Worm (Caenorhabditis elegans) whole organism, L3 larva: ENCODE measurements around the gene T04F3.1.

Experiments used
- R02D3.7 ChIP-seq: fragments of 150-350 bp; optimal IDR thresholded peaks from 2 replicates; lab custom pipeline; 2014; ENCODE audit warnings: missing biosample characterization, missing genetic modification characterization
- ZK546.5 ChIP-seq: sonication (generic microtip); optimal IDR thresholded peaks from 2 replicates; lab custom pipeline; 2017; ENCODE audit warnings: missing biosample characterization, missing genetic modification characterization
- aly-2 ChIP-seq: fragments of 150-350 bp; optimal IDR thresholded peaks from 2 replicates; lab custom pipeline; 2014; ENCODE audit warnings: missing biosample characterization, missing genetic modification characterization
- ama-1 ChIP-seq: fragments of 150-350 bp; optimal IDR thresholded peaks from 2 replicates; lab custom pipeline; 2018
- ceh-16 ChIP-seq: sonication (generic microtip); optimal IDR thresholded peaks from 2 replicates; lab custom pipeline; 2017; ENCODE audit warnings: missing biosample characterization, missing genetic modification characterization
- ceh-28 ChIP-seq: fragments of 150-350 bp; optimal IDR thresholded peaks from 2 replicates; lab custom pipeline; 2014; ENCODE audit warnings: missing biosample characterization, missing genetic modification reagents, missing genetic modification characterization
- ceh-9 ChIP-seq: sonication (generic microtip); optimal IDR thresholded peaks from 2 replicates; lab custom pipeline; 2018; ENCODE audit warnings: missing biosample characterization, missing genetic modification characterization
- egl-27 ChIP-seq: sonication (generic microtip); optimal IDR thresholded peaks from 4 replicates; lab custom pipeline; 2017; ENCODE audit warnings: missing biosample characterization, missing genetic modification reagents, missing genetic modification characterization
- egl-5 ChIP-seq: fragments of 150-350 bp; optimal IDR thresholded peaks from 2 replicates; lab custom pipeline; 2017; ENCODE audit warnings: missing biosample characterization, missing genetic modification reagents, missing genetic modification characterization, inconsistent platforms
- elt-1 ChIP-seq: fragments of 150-350 bp; optimal IDR thresholded peaks from 2 replicates; lab custom pipeline; 2014; ENCODE audit warnings: missing biosample characterization, missing genetic modification characterization
- elt-2 ChIP-seq: sonication (generic microtip); optimal IDR thresholded peaks from 2 replicates; lab custom pipeline; 2016; ENCODE audit warnings: missing genetic modification reagents, mild to moderate bottlenecking, missing genetic modification characterization, missing compliant biosample characterization
- elt-3 ChIP-seq, 3 experiments: fragments of 150-350 bp in 1 of 3; sonication (generic microtip) in 2 of 3; optimal IDR thresholded peaks; 2 replicates in 2 of 3; 4 replicates in 1 of 3; lab custom pipeline; 2014 to 2017; ENCODE audit warnings: missing biosample characterization in 3 of 3, missing genetic modification characterization in 3 of 3
- eor-1 ChIP-seq, 2 experiments: fragments of 150-350 bp; optimal IDR thresholded peaks; 2 replicates each; lab custom pipeline; 2014 to 2018; ENCODE audit warnings: missing biosample characterization in 2 of 2, missing genetic modification characterization in 2 of 2
- fkh-10 ChIP-seq: sonication (generic microtip); optimal IDR thresholded peaks from 2 replicates; lab custom pipeline; 2017; ENCODE audit warnings: missing biosample characterization, missing genetic modification reagents, missing genetic modification characterization
- fos-1 ChIP-seq: fragments of 150-350 bp; optimal IDR thresholded peaks from 2 replicates; lab custom pipeline; 2014; ENCODE audit warnings: missing biosample characterization, missing genetic modification characterization
- lin-39 ChIP-seq: fragments of 150-350 bp; optimal IDR thresholded peaks from 2 replicates; lab custom pipeline; 2018; ENCODE audit warnings: missing biosample characterization, missing genetic modification reagents, missing genetic modification characterization
- lsy-12 ChIP-seq: sonication (generic microtip); optimal IDR thresholded peaks from 2 replicates; lab custom pipeline; 2016; ENCODE audit warnings: mild to moderate bottlenecking, missing genetic modification characterization, missing compliant biosample characterization
- mdl-1 ChIP-seq: fragments of 150-350 bp; optimal IDR thresholded peaks from 2 replicates; lab custom pipeline; 2014; ENCODE audit warnings: missing biosample characterization, missing genetic modification characterization
- mml-1 ChIP-seq: fragments of 150-350 bp; sonication (generic microtip); optimal IDR thresholded peaks from 3 replicates; lab custom pipeline; 2014; ENCODE audit warnings: missing biosample characterization, missing genetic modification characterization
- nfya-1 ChIP-seq: sonication (generic microtip); optimal IDR thresholded peaks from 2 replicates; lab custom pipeline; 2017; ENCODE audit warnings: missing genetic modification characterization, mild to moderate bottlenecking, missing compliant biosample characterization, antibody characterized with exemption, moderate library complexity; ENCODE audit not compliant: insufficient read depth
- nhr-11 ChIP-seq: fragments of 150-350 bp; optimal IDR thresholded peaks from 2 replicates; lab custom pipeline; 2014; ENCODE audit warnings: missing biosample characterization, missing genetic modification characterization
- nhr-23 ChIP-seq: fragments of 150-350 bp; optimal IDR thresholded peaks from 2 replicates; lab custom pipeline; 2014; ENCODE audit warnings: missing biosample characterization, missing genetic modification reagents, missing genetic modification characterization
- nhr-237 ChIP-seq: fragments of 150-350 bp; optimal IDR thresholded peaks from 2 replicates; lab custom pipeline; 2014; ENCODE audit warnings: missing biosample characterization, missing genetic modification characterization
- nhr-25 ChIP-seq: sonication (generic microtip); optimal IDR thresholded peaks from 2 replicates; lab custom pipeline; 2017; ENCODE audit warnings: missing biosample characterization, missing genetic modification characterization
- nhr-28 ChIP-seq: fragments of 150-350 bp; optimal IDR thresholded peaks from 2 replicates; lab custom pipeline; 2014; ENCODE audit warnings: missing biosample characterization, missing genetic modification characterization
- nhr-43 ChIP-seq: sonication (generic microtip); optimal IDR thresholded peaks from 2 replicates; lab custom pipeline; 2016; ENCODE audit warnings: mild to moderate bottlenecking, missing genetic modification characterization, missing compliant biosample characterization; ENCODE audit not compliant: poor library complexity, severe bottlenecking
- nhr-76 ChIP-seq: fragments of 150-350 bp; sonication (generic microtip); optimal IDR thresholded peaks from 5 replicates; lab custom pipeline; 2014; ENCODE audit warnings: missing biosample characterization, missing genetic modification characterization
- nhr-77 ChIP-seq: fragments of 150-350 bp; optimal IDR thresholded peaks from 2 replicates; lab custom pipeline; 2014; ENCODE audit warnings: missing biosample characterization, missing genetic modification characterization
- pha-4 ChIP-seq: fragments of 150-350 bp; optimal IDR thresholded peaks from 2 replicates; lab custom pipeline; 2014; ENCODE audit warnings: missing biosample characterization, missing genetic modification reagents, missing genetic modification characterization
- pqm-1 ChIP-seq: fragments of 150-350 bp; optimal IDR thresholded peaks from 2 replicates; lab custom pipeline; 2017; ENCODE audit warnings: missing biosample characterization, missing genetic modification characterization, inconsistent platforms
- skn-1 ChIP-seq: fragments of 150-350 bp; optimal IDR thresholded peaks from 2 replicates; lab custom pipeline; 2014; ENCODE audit warnings: missing biosample characterization, missing genetic modification characterization
- snpc-4 ChIP-seq: fragments of 150-350 bp; optimal IDR thresholded peaks from 2 replicates; lab custom pipeline; 2014; ENCODE audit warnings: missing biosample characterization, missing genetic modification characterization
- tbx-2 ChIP-seq: sonication (generic microtip); optimal IDR thresholded peaks from 2 replicates; lab custom pipeline; 2016; ENCODE audit warnings: mild to moderate bottlenecking, missing genetic modification characterization, missing compliant biosample characterization
- unc-39 ChIP-seq: sonication (generic microtip); optimal IDR thresholded peaks from 4 replicates; lab custom pipeline; 2017; ENCODE audit warnings: missing biosample characterization, missing genetic modification characterization
- unc-62 ChIP-seq: fragments of 150-350 bp; sonication (generic microtip); optimal IDR thresholded peaks from 4 replicates; lab custom pipeline; 2014; ENCODE audit warnings: missing biosample characterization, missing genetic modification reagents, missing genetic modification characterization
- ztf-11 ChIP-seq: fragments of 150-350 bp; optimal IDR thresholded peaks from 2 replicates; lab custom pipeline; 2014; ENCODE audit warnings: missing biosample characterization, missing genetic modification characterization
- ztf-4 ChIP-seq: fragments of 150-350 bp; optimal IDR thresholded peaks from 2 replicates; lab custom pipeline; 2014; ENCODE audit warnings: missing biosample characterization, missing genetic modification characterization

The T04F3.1 gene

DNA sequence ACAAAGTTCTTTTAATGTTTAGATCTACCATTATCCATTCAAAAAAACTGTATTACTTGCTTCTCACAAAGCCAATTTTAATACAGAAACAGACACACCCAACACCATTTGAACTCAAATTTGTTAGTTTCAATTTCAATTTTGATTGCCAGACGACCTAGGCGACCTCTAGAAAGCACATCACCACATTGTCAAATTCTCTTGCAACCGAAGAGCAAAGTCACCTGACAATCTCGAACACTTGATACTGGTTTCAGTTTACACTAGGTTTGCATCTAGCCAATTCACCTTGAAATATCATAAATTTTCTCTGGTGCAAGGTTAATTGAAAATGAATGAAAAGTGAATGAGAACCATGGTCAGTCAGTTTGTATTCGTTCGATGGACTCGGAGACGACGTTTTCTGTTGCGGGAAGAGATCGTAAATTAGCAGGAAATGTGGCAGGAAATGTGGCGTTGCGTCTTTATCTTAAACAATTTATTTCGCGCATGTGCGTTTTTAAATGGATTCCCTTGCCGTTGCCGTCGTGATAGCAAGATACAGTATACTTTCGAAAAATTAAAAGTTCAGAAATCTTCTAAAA lies 57.5 kb downstream of the T04F3.1 start:
- TF ChIP-seq skn-1 (tag; lab: Kevin White, UChicago): no peak
- no peak for TF ChIP-seq pqm-1 (tag; lab: Kevin White, UChicago)
- peak; percentile 79 for TF ChIP-seq nhr-25 (tag; lab: Kevin White, UChicago)
- TF ChIP-seq nhr-43: peak; percentile 47

- TF ChIP-seq ceh-16 (tag; lab: Kevin White, UChicago) (no peak), ztf-11 (no peak), unc-39 (no peak), ceh-9 (tag; lab: Kevin White, UChicago) (no peak), elt-3 (tag; optimal IDR thresholded peaks at IDR 0.05; lab: Kevin White, UChicago) (no peak), nhr-43 (no peak), nhr-28 (tag; lab: Kevin White, UChicago) (no peak), pqm-1 (tag; lab: Kevin White, UChicago) (no peak), snpc-4 (no peak), tbx-2 (tag; lab: Kevin White, UChicago) (no peak), skn-1 (tag; lab: Kevin White, UChicago) (no peak), elt-1 (tag; lab: Kevin White, UChicago) (no peak), fkh-10 (no peak), ama-1 (lab: Kevin White, UChicago) (no peak), eor-1 (tag; optimal IDR thresholded peaks at IDR 0.05; lab: Kevin White, UChicago) (no peak), nhr-25 (tag; lab: Kevin White, UChicago) (no peak), nfya-1 (tag; lab: Kevin White, UChicago) (no peak), R02D3.7 (tag; lab: Kevin White, UChicago) (no peak), egl-27 (tag; lab: Kevin White, UChicago) (no peak), nhr-77 (no peak)
Observed at ce11 chrV:11798320-11798719, 58.5 kb downstream of the T04F3.1 start.

- no peak for TF ChIP-seq egl-5 (tag; lab: Kevin White, UChicago)
- peak; percentile 19 for TF ChIP-seq ceh-28 (tag; lab: Kevin White, UChicago)
- no peak for TF ChIP-seq ZK546.5 (tag; lab: Kevin White, UChicago)
- no peak for TF ChIP-seq ama-1 (lab: Kevin White, UChicago)
- peak; percentile 78 for TF ChIP-seq tbx-2 (tag; lab: Kevin White, UChicago)
- no peak for TF ChIP-seq elt-2 (tag; lab: Kevin White, UChicago)
- TF ChIP-seq nhr-11 (tag; lab: Kevin White, UChicago): no peak
- no peak for TF ChIP-seq eor-1 (tag; optimal IDR thresholded peaks at IDR 0.05; lab: Kevin White, UChicago)
- TF ChIP-seq mdl-1 (tag; lab: Kevin White, UChicago): peak; percentile 88
- TF ChIP-seq mml-1 (tag; lab: Kevin White, UChicago): peak; percentile 85
- no peak for TF ChIP-seq nhr-28 (tag; lab: Kevin White, UChicago)
- TF ChIP-seq nhr-76 (tag; lab: Kevin White, UChicago): peak; percentile 35
- no peak for TF ChIP-seq fkh-10
- no peak for TF ChIP-seq elt-1 (tag; lab: Kevin White, UChicago)
- TF ChIP-seq pha-4 (tag; lab: Kevin White, UChicago): no peak
- peak; percentile 55 for TF ChIP-seq ztf-4 (tag; lab: Kevin White, UChicago)
- TF ChIP-seq ceh-9 (tag; lab: Kevin White, UChicago): no peak
- TF ChIP-seq ztf-11: no peak
- peak; percentile 98 for TF ChIP-seq nhr-25 (tag; lab: Kevin White, UChicago)
- TF ChIP-seq unc-62 (GFP tag; lab: Kevin White, UChicago): no peak
- peak; percentile 98 for TF ChIP-seq nhr-23 (tag; lab: Kevin White, UChicago)
- TF ChIP-seq pqm-1 (tag; lab: Kevin White, UChicago): no peak
- TF ChIP-seq fos-1 (tag; lab: Kevin White, UChicago): no peak
- peak in 1 of 3 experiments; percentile 49 for TF ChIP-seq elt-3 (tag; optimal IDR thresholded peaks at IDR 0.05; lab: Kevin White, UChicago)
- no peak for TF ChIP-seq aly-2 (tag; lab: Kevin White, UChicago)
- TF ChIP-seq nfya-1 (tag; lab: Kevin White, UChicago): peak; percentile 46
- peak; percentile 53 for TF ChIP-seq lsy-12 (tag; lab: Kevin White, UChicago)
- TF ChIP-seq nhr-43: peak; percentile 99
- no peak for TF ChIP-seq nhr-237 (tag; lab: Kevin White, UChicago)
- TF ChIP-seq ceh-16 (tag; lab: Kevin White, UChicago): no peak
- peak; percentile 43 for TF ChIP-seq egl-27 (tag; lab: Kevin White, UChicago)
- peak; percentile 0 for TF ChIP-seq R02D3.7 (tag; lab: Kevin White, UChicago)
- TF ChIP-seq lin-39 (tag; lab: Kevin White, UChicago): no peak
Observed at ce11 chrV:11799252-11799822, 59.5 kb downstream of the T04F3.1 start.
